Fruit fly (Drosophila melanogaster) whole organism, embryonic: ENCODE data around the gene CG2120.

Source experiments
- Adf1 ChIP-seq: fragments of 200-800 bp; sonication (Bioruptor generic); IDR thresholded peaks from 2 replicates; pipeline ENCODE4 v1.3.6; 2022; ENCODE audit warnings: missing biosample characterization, missing genetic modification characterization
- Asciz ChIP-seq: fragments of 200-800 bp; sonication (Bioruptor generic); optimal IDR thresholded peaks from 2 replicates; lab custom pipeline; 2017; ENCODE audit warnings: missing biosample characterization, mild to moderate bottlenecking, missing genetic modification characterization, missing genetic modification reagents
- Atf3 ChIP-seq: fragments of 200-800 bp; sonication (Bioruptor generic); optimal IDR thresholded peaks from 3 replicates; lab custom pipeline; 2016; ENCODE audit warnings: missing biosample characterization, missing genetic modification characterization
- BEAF-32 ChIP-seq: fragments of 200-800 bp; sonication (Bioruptor generic); optimal IDR thresholded peaks from 3 replicates; lab custom pipeline; 2017; ENCODE audit warnings: missing biosample characterization, missing genetic modification characterization, mild to moderate bottlenecking, moderate library complexity, missing genetic modification reagents
- Blimp-1 ChIP-seq: fragments of 200-800 bp; sonication (Bioruptor generic); optimal IDR thresholded peaks from 3 replicates; lab custom pipeline; 2018; ENCODE audit warnings: missing biosample characterization, missing genetic modification characterization, mild to moderate bottlenecking, moderate library complexity, missing genetic modification reagents
- CG11695 ChIP-seq: fragments of 200-800 bp; sonication (Bioruptor generic); IDR thresholded peaks from 3 replicates; pipeline ENCODE4 v1.3.6; 2022; ENCODE audit warnings: missing biosample characterization, missing genetic modification characterization
- CG12219 ChIP-seq: fragments of 200-800 bp; sonication (Bioruptor generic); optimal IDR thresholded peaks from 3 replicates; lab custom pipeline; 2018; ENCODE audit warnings: missing biosample characterization, mild to moderate bottlenecking, missing genetic modification characterization
- CG13287 ChIP-seq: fragments of 200-800 bp; sonication (Bioruptor generic); IDR thresholded peaks from 2 replicates; pipeline ENCODE4 v1.3.6; 2022; ENCODE audit warnings: missing biosample characterization, missing genetic modification characterization; ENCODE audit not compliant: partially characterized antibody
- CG17385 ChIP-seq: fragments of 200-800 bp; sonication (Bioruptor generic); optimal IDR thresholded peaks from 3 replicates; lab custom pipeline; 2018; ENCODE audit warnings: missing biosample characterization, mild to moderate bottlenecking, missing genetic modification characterization
- CG17568 ChIP-seq: fragments of 200-800 bp; sonication (Bioruptor generic); optimal IDR thresholded peaks from 2 replicates; lab custom pipeline; 2018; ENCODE audit warnings: missing biosample characterization, mild to moderate bottlenecking, missing genetic modification characterization, moderate library complexity
- CG18764 ChIP-seq: fragments of 200-800 bp; sonication (Bioruptor generic); optimal IDR thresholded peaks from 3 replicates; lab custom pipeline; 2016; ENCODE audit warnings: missing biosample characterization, missing genetic modification characterization
- CG2116 ChIP-seq: fragments of 200-800 bp; sonication (Bioruptor generic); optimal IDR thresholded peaks from 3 replicates; lab custom pipeline; 2018; ENCODE audit warnings: missing biosample characterization, mild to moderate bottlenecking, missing genetic modification characterization
- CG2199 ChIP-seq: fragments of 200-800 bp; sonication (Bioruptor generic); IDR thresholded peaks from 3 replicates; pipeline ENCODE4 v1.3.6; 2022; ENCODE audit warnings: missing biosample characterization, missing genetic modification characterization
- CG2678 ChIP-seq: fragments of 200-800 bp; sonication (Bioruptor generic); optimal IDR thresholded peaks from 3 replicates; lab custom pipeline; 2019; ENCODE audit warnings: missing biosample characterization, mild to moderate bottlenecking, missing genetic modification characterization, moderate library complexity
- CG30403 ChIP-seq: fragments of 200-800 bp; sonication (Bioruptor generic); optimal IDR thresholded peaks from 3 replicates; lab custom pipeline; 2016; ENCODE audit warnings: missing biosample characterization, missing genetic modification characterization
- CG3847 ChIP-seq: fragments of 200-800 bp; sonication (Bioruptor generic); IDR thresholded peaks from 2 replicates; pipeline ENCODE4 v1.3.6; 2022; ENCODE audit warnings: missing biosample characterization, missing genetic modification characterization
- CG42726 ChIP-seq: fragments of 200-800 bp; sonication (Bioruptor generic); IDR thresholded peaks from 2 replicates; pipeline ENCODE4 v1.3.6; 2022; ENCODE audit warnings: missing biosample characterization, missing genetic modification characterization; ENCODE audit not compliant: partially characterized antibody
- CG4282 ChIP-seq: fragments of 200-800 bp; sonication (Bioruptor generic); optimal IDR thresholded peaks from 2 replicates; lab custom pipeline; 2016; ENCODE audit warnings: missing biosample characterization, missing genetic modification characterization
- CG6689 ChIP-seq: fragments of 200-800 bp; sonication (Bioruptor generic); IDR thresholded peaks from 2 replicates; pipeline ENCODE4 v1.3.6; 2022; ENCODE audit warnings: missing biosample characterization, missing genetic modification characterization
- CG8281 ChIP-seq: fragments of 200-800 bp; sonication (Bioruptor generic); optimal IDR thresholded peaks from 2 replicates; lab custom pipeline; 2018; ENCODE audit warnings: missing biosample characterization, mild to moderate bottlenecking, missing genetic modification characterization, moderate library complexity
- CG9817 ChIP-seq: fragments of 200-800 bp; sonication (Bioruptor generic); optimal IDR thresholded peaks from 2 replicates; lab custom pipeline; 2018; ENCODE audit warnings: missing biosample characterization, mild to moderate bottlenecking, missing genetic modification characterization, moderate library complexity
- CG9932 ChIP-seq: fragments of 200-800 bp; sonication (Bioruptor generic); IDR thresholded peaks from 2 replicates; pipeline ENCODE4 v1.3.6; 2022; ENCODE audit warnings: missing biosample characterization, missing genetic modification characterization
- Camta ChIP-seq: fragments of 200-800 bp; sonication (Bioruptor generic); optimal IDR thresholded peaks from 2 replicates; lab custom pipeline; 2016; ENCODE audit warnings: missing biosample characterization, missing genetic modification characterization
- D ChIP-seq, 2 experiments: fragments of 200-800 bp in 1 of 2; fragments of >200 bp in 1 of 2; sonication (Bioruptor generic) in 1 of 2; optimal IDR thresholded peaks; 2 replicates in 1 of 2; 3 replicates in 1 of 2; lab custom pipeline; 2017; ENCODE audit warnings: mild to moderate bottlenecking in 1 of 2, missing biosample characterization in 1 of 2, missing genetic modification characterization in 1 of 2, missing genetic modification reagents in 1 of 2
- Dfd ChIP-seq, 2 experiments: fragments of >200 bp; optimal IDR thresholded peaks; 2 replicates each; lab custom pipeline; 2017; ENCODE audit warnings: missing biosample characterization in 2 of 2, missing genetic modification characterization in 2 of 2
- Dll ChIP-seq: fragments of 200-800 bp; sonication (Bioruptor generic); IDR thresholded peaks from 4 replicates; pipeline ENCODE4 v1.3.6; 2022; ENCODE audit warnings: missing biosample characterization, missing genetic modification characterization; ENCODE audit not compliant: partially characterized antibody
- E2f2 ChIP-seq: fragments of 200-800 bp; sonication (Bioruptor generic); IDR thresholded peaks from 2 replicates; pipeline ENCODE4 v1.3.6; 2022; ENCODE audit warnings: missing biosample characterization, missing genetic modification characterization
- Eip74EF ChIP-seq, 2 experiments: fragments of 200-800 bp in 1 of 2; fragments of >200 bp in 1 of 2; sonication (Bioruptor generic) in 1 of 2; optimal IDR thresholded peaks; 2 replicates each; lab custom pipeline; 2017 to 2019; ENCODE audit warnings: missing biosample characterization in 2 of 2, missing genetic modification characterization in 2 of 2, mild to moderate bottlenecking in 1 of 2, moderate library complexity in 1 of 2
- Fer3 ChIP-seq: fragments of 200-800 bp; sonication (Bioruptor generic); optimal IDR thresholded peaks from 2 replicates; lab custom pipeline; 2018; ENCODE audit warnings: missing biosample characterization, mild to moderate bottlenecking, missing genetic modification characterization, moderate library complexity
- Gug ChIP-seq: fragments of 200-800 bp; sonication (Bioruptor generic); IDR thresholded peaks from 4 replicates; pipeline ENCODE4 v1.3.6; 2022; ENCODE audit warnings: missing biosample characterization, missing genetic modification characterization
- H15 ChIP-seq: fragments of 200-800 bp; sonication (Bioruptor generic); IDR thresholded peaks from 3 replicates; pipeline ENCODE4 v1.3.6; 2022; ENCODE audit warnings: missing biosample characterization, missing genetic modification characterization
- Hr78 ChIP-seq, 2 experiments: fragments of 200-800 bp in 1 of 2; fragments of >200 bp in 1 of 2; sonication (Bioruptor generic) in 1 of 2; optimal IDR thresholded peaks; 2 replicates each; lab custom pipeline; 2017 to 2019; ENCODE audit warnings: missing biosample characterization in 2 of 2, missing genetic modification characterization in 2 of 2, mild to moderate bottlenecking in 1 of 2, moderate library complexity in 1 of 2
- MESR4 ChIP-seq: fragments of 200-800 bp; sonication (Bioruptor generic); optimal IDR thresholded peaks from 2 replicates; lab custom pipeline; 2018; ENCODE audit warnings: missing biosample characterization, mild to moderate bottlenecking, missing genetic modification characterization, moderate library complexity
- Xrp1 ChIP-seq: fragments of 200-800 bp; sonication (Bioruptor generic); IDR thresholded peaks from 2 replicates; pipeline ENCODE4 v1.3.6; 2022; ENCODE audit warnings: missing biosample characterization, missing genetic modification characterization
- crc ChIP-seq: fragments of 200-800 bp; sonication (Bioruptor generic); optimal IDR thresholded peaks from 2 replicates; lab custom pipeline; 2016; ENCODE audit warnings: missing biosample characterization, missing genetic modification characterization
- cwo ChIP-seq: fragments of 200-800 bp; sonication (Bioruptor generic); optimal IDR thresholded peaks from 3 replicates; lab custom pipeline; 2017; ENCODE audit warnings: missing biosample characterization, missing genetic modification characterization, mild to moderate bottlenecking, moderate library complexity, missing genetic modification reagents
- da ChIP-seq: fragments of 200-800 bp; sonication (Bioruptor generic); optimal IDR thresholded peaks from 2 replicates; lab custom pipeline; 2016; ENCODE audit warnings: missing biosample characterization, missing genetic modification characterization
- en ChIP-seq: fragments of 200-800 bp; sonication (Bioruptor generic); optimal IDR thresholded peaks from 2 replicates; lab custom pipeline; 2016; ENCODE audit warnings: missing biosample characterization, missing genetic modification characterization
- esg ChIP-seq: fragments of 200-800 bp; sonication (Bioruptor generic); conservative IDR thresholded peaks from 2 replicates; pipeline ENCODE4 v1.3.6; 2022; ENCODE audit warnings: missing biosample characterization, missing genetic modification characterization
- gfzf ChIP-seq: fragments of 200-800 bp; sonication (Bioruptor generic); optimal IDR thresholded peaks from 2 replicates; lab custom pipeline; 2016; ENCODE audit warnings: missing biosample characterization, mild to moderate bottlenecking, missing genetic modification characterization, moderate library complexity
- hbn ChIP-seq: fragments of 200-800 bp; sonication (Bioruptor generic); IDR thresholded peaks from 2 replicates; pipeline ENCODE4 v1.3.6; 2022; ENCODE audit warnings: missing biosample characterization, missing genetic modification characterization; ENCODE audit not compliant: partially characterized antibody
- insv ChIP-seq, 2 experiments: fragments of 200-800 bp; sonication (Bioruptor generic); optimal IDR thresholded peaks; 3 replicates each; lab custom pipeline; 2016 to 2018; ENCODE audit warnings: missing biosample characterization in 2 of 2, missing genetic modification characterization in 2 of 2
- onecut ChIP-seq: fragments of 200-800 bp; sonication (Bioruptor generic); IDR thresholded peaks from 2 replicates; pipeline ENCODE4 v1.3.6; 2022; ENCODE audit warnings: missing biosample characterization, missing genetic modification characterization
- otp ChIP-seq: fragments of 200-800 bp; sonication (Bioruptor generic); IDR thresholded peaks from 3 replicates; pipeline ENCODE4, ENCODE4 v1.3.6; 2022; ENCODE audit warnings: missing biosample characterization, missing genetic modification characterization
- rib ChIP-seq: fragments of 200-800 bp; sonication (Bioruptor generic); IDR thresholded peaks from 2 replicates; pipeline ENCODE4 v1.3.6; 2022; ENCODE audit warnings: missing biosample characterization, missing genetic modification characterization
- slbo ChIP-seq: fragments of 200-800 bp; sonication (Bioruptor generic); IDR thresholded peaks from 2 replicates; pipeline ENCODE4 v1.3.6; 2022; ENCODE audit warnings: missing biosample characterization, missing genetic modification characterization
- slou ChIP-seq: fragments of 200-800 bp; sonication (Bioruptor generic); optimal IDR thresholded peaks from 3 replicates; lab custom pipeline; 2016; ENCODE audit warnings: missing biosample characterization, missing genetic modification characterization
- ttk ChIP-seq: fragments of 200-800 bp; sonication (Bioruptor generic); IDR thresholded peaks from 2 replicates; pipeline ENCODE4 v2.1.2; 2022; ENCODE audit warnings: missing biosample characterization, missing genetic modification characterization

Gene CG2120

DNA sequence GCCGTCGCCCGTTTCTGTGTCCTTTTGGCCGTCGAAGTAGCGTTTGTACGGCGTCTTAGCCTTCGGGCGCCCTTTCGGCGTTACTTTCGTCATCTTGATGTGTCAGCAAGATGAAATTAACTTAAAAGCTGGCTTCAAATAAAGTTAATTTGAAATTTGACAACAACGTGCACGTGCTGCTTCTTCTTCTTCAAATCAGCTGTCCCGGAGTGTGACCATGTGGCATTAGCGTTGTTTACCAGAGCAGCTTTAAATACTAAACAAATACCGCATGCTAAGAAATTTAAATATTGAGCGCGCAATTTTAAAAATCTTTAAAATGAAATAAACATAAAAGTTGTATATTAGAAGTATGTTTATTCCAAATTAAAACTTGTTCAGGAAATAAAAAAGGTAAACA, 14.7 kb upstream of the CG2120 start, which contains the start of gene CG2260 (continued):
- TF ChIP-seq Adf1 (GFP tag; lab: Robert Waterston, UW) (no peak), Asciz (GFP tag; lab: Kevin White, UChicago) (no peak), Fer3 (tag; lab: Kevin White, UChicago) (no peak), CG17568 (GFP tag; lab: Kevin White, UChicago) (no peak), Dll (GFP tag; lab: Robert Waterston, UW) (0 out of 4 replicates have a peak, but pooled peaks have one; percentile 20), Gug (GFP tag; lab: Robert Waterston, UW) (no peak), onecut (GFP tag; lab: Robert Waterston, UW) (no peak), CG2116 (GFP tag; lab: Kevin White, UChicago) (peak; percentile 68), MESR4 (GFP tag; lab: Kevin White, UChicago) (peak; percentile 47), slou (GFP tag; lab: Kevin White, UChicago) (no peak), CG13287 (GFP tag; lab: Robert Waterston, UW) (peak; percentile 27; the same call in 1 of the 2 replicates), CG17385 (GFP tag; lab: Kevin White, UChicago) (peak; percentile 95), CG30403 (GFP tag; lab: Kevin White, UChicago) (no peak), esg (GFP tag; lab: Robert Waterston, UW) (no peak), D (optimal IDR thresholded peaks at IDR 0.05; lab: Kevin White, UChicago) (no peak), D (GFP tag; optimal IDR thresholded peaks at IDR 0.05; lab: Kevin White, UChicago) (no peak), cwo (GFP tag; lab: Kevin White, UChicago) (peak; percentile 49), CG6689 (GFP tag; lab: Robert Waterston, UW) (no peak), Blimp-1 (GFP tag; lab: Kevin White, UChicago) (no peak), BEAF-32 (GFP tag; lab: Kevin White, UChicago) (peak; percentile 43), CG42726 (GFP tag; lab: Robert Waterston, UW) (no peak), ttk (GFP tag; lab: Robert Waterston, UW) (no peak), hbn (GFP tag; lab: Robert Waterston, UW) (peak; percentile 20; the same call in 1 of the 2 replicates)
- TF ChIP-seq, all 482 proteins: peak for 31

DNA sequence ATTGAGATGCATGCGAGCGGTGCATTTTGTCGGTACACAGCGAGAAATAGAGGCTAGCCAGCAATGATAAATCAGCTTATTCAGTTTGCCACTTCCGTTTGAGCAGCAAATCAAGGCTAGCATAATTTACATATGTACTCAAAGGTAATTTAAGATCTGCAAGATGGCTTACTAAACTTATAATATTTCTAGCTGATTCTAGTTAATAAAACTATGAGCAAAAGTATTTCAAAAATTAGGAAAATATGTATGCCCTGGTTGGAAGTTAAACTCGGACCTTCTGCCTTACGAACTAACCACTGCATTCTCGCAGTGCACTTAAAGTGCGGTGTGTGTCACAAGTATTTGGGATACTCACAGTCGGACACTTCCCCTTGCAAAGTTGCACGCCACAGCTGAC, 12.8 kb upstream of the CG2120 start:
- TF ChIP-seq CG8281: no peak
- TF ChIP-seq Camta (GFP tag; lab: Kevin White, UChicago): no peak
- TF ChIP-seq CG11695: no peak
- TF ChIP-seq en: no peak
- no peak for TF ChIP-seq da (GFP tag; lab: Kevin White, UChicago)
- no peak for TF ChIP-seq slbo
- no peak for TF ChIP-seq Hr78 (GFP tag; optimal IDR thresholded peaks at IDR 0.05; lab: Kevin White, UChicago)
- no peak for TF ChIP-seq Dfd (GFP tag; optimal IDR thresholded peaks at IDR 0.05; lab: Kevin White, UChicago)
- no peak for TF ChIP-seq crc (GFP tag; lab: Kevin White, UChicago)
- TF ChIP-seq CG9932 (GFP tag; lab: Robert Waterston, UW): no peak
- peak; percentile 17; the same call in 1 of the 2 replicates for TF ChIP-seq Xrp1 (GFP tag; lab: Robert Waterston, UW)
- TF ChIP-seq CG9817 (tag; lab: Kevin White, UChicago): no peak
- peak; percentile 21 for TF ChIP-seq CG2678 (tag; lab: Kevin White, UChicago)
- TF ChIP-seq rib (GFP tag; lab: Robert Waterston, UW): no peak
- TF ChIP-seq CG30403 (GFP tag; lab: Kevin White, UChicago): peak; percentile 15
- no peak for TF ChIP-seq CG2199
- no peak for TF ChIP-seq E2f2 (GFP tag; lab: Robert Waterston, UW)
- no peak for TF ChIP-seq insv (GFP tag; optimal IDR thresholded peaks at IDR 0.05; lab: Kevin White, UChicago)
- TF ChIP-seq hbn (GFP tag; lab: Robert Waterston, UW): no peak
- no peak for TF ChIP-seq CG3847
- TF ChIP-seq CG18764 (GFP tag; lab: Kevin White, UChicago): no peak
- no peak for TF ChIP-seq Eip74EF (GFP tag; optimal IDR thresholded peaks at IDR 0.05; lab: Kevin White, UChicago)
- TF ChIP-seq Atf3 (GFP tag; lab: Kevin White, UChicago): no peak
- no peak for TF ChIP-seq CG12219 (GFP tag; lab: Kevin White, UChicago)
- no peak for TF ChIP-seq gfzf (GFP tag; lab: Kevin White, UChicago)
- no peak for TF ChIP-seq ttk (GFP tag; lab: Robert Waterston, UW)
- TF ChIP-seq otp (GFP tag; lab: Robert Waterston, UW): no peak
- TF ChIP-seq CG4282 (GFP tag; lab: Kevin White, UChicago): no peak
- no peak for TF ChIP-seq H15
